Fruit fly (Drosophila melanogaster) whole organism, prepupa: ENCODE measurements around the gene CG3368.

Experiments
- CG11762 ChIP-seq: fragments of 200-800 bp; sonication (Bioruptor generic); optimal IDR thresholded peaks from 3 replicates; lab custom pipeline; 2016; ENCODE audit warnings: missing biosample characterization, missing genetic modification characterization; ENCODE audit not compliant: insufficient read depth
- CG1621 ChIP-seq: fragments of 200-800 bp; sonication (Bioruptor generic); optimal IDR thresholded peaks from 3 replicates; lab custom pipeline; 2018; ENCODE audit warnings: missing biosample characterization, mild to moderate bottlenecking, missing genetic modification characterization
- CG32006 ChIP-seq: fragments of 200-800 bp; sonication (Bioruptor generic); optimal IDR thresholded peaks from 3 replicates; lab custom pipeline; 2017; ENCODE audit warnings: missing biosample characterization, mild to moderate bottlenecking, missing genetic modification characterization
- CG6854 ChIP-seq: fragments of 200-800 bp; sonication (Bioruptor generic); optimal IDR thresholded peaks from 2 replicates; lab custom pipeline; 2017; ENCODE audit warnings: missing biosample characterization, mild to moderate bottlenecking, missing genetic modification characterization
- CG8119 ChIP-seq: fragments of 200-800 bp; sonication (Bioruptor generic); IDR thresholded peaks from 3 replicates; pipeline ENCODE4 v1.3.6; 2022; ENCODE audit warnings: missing biosample characterization, missing genetic modification characterization
- Ets96B ChIP-seq: fragments of 200-800 bp; optimal IDR thresholded peaks from 2 replicates; lab custom pipeline; 2019; ENCODE audit warnings: missing biosample characterization, mild to moderate bottlenecking, missing genetic modification characterization, moderate library complexity
- Hr4 ChIP-seq: fragments of 200-800 bp; sonication (Bioruptor generic); optimal IDR thresholded peaks from 3 replicates; lab custom pipeline; 2016; ENCODE audit warnings: missing biosample characterization, missing genetic modification characterization
- acj6 ChIP-seq: fragments of 200-800 bp; sonication (Bioruptor generic); optimal IDR thresholded peaks from 3 replicates; lab custom pipeline; 2016; ENCODE audit warnings: missing biosample characterization, missing genetic modification characterization
- pdm3 ChIP-seq: fragments of 200-800 bp; sonication (Bioruptor generic); optimal IDR thresholded peaks from 3 replicates; lab custom pipeline; 2016; ENCODE audit warnings: missing biosample characterization, missing genetic modification characterization
- spab ChIP-seq: fragments of 200-800 bp; sonication (Bioruptor generic); optimal IDR thresholded peaks from 2 replicates; lab custom pipeline; 2017; ENCODE audit warnings: missing biosample characterization, mild to moderate bottlenecking, missing genetic modification characterization, missing genetic modification reagents
- ss ChIP-seq, 2 experiments: fragments of 200-800 bp; sonication (Bioruptor generic); optimal IDR thresholded peaks; 2 replicates in 1 of 2; 3 replicates in 1 of 2; lab custom pipeline; 2017 to 2018; ENCODE audit warnings: mild to moderate bottlenecking in 2 of 2, missing biosample characterization in 2 of 2, missing genetic modification characterization in 2 of 2, moderate library complexity in 1 of 2
- svp ChIP-seq: fragments of 200-800 bp; sonication (Bioruptor generic); peaks from one replicate; lab custom pipeline; 2016; ENCODE audit warnings: missing biosample characterization, missing genetic modification characterization

dm6 chr3R:27246264-27246663 is 37.3 kb upstream of the CG3368 start:
- TF ChIP-seq acj6 (GFP tag; lab: Kevin White, UChicago) (peak; percentile 54), pdm3 (GFP tag; lab: Kevin White, UChicago) (peak; percentile 40), CG8119 (GFP tag; lab: Robert Waterston, UW) (peak; percentile 87), CG32006 (GFP tag; lab: Kevin White, UChicago) (peak; percentile 75), CG6854 (no peak), CG11762 (GFP tag; lab: Kevin White, UChicago) (peak; percentile 39), svp (peak; percentile 63), Ets96B (tag; lab: Kevin White, UChicago) (peak; percentile 82), Hr4 (GFP tag; lab: Kevin White, UChicago) (peak; percentile 44), ss (GFP tag; optimal IDR thresholded peaks at IDR 0.05; lab: Kevin White, UChicago) (peak; percentile 43 to 77), spab (peak; percentile 56), CG1621 (no peak)
